Worm (Caenorhabditis elegans): Measurements from ENCODE around the gene sra-1.

ce11 chrII:9501955-9502354 is 19.5 kb downstream of the sra-1 start:
- TF ChIP-seq R02D3.7 (tag; optimal IDR thresholded peaks at IDR 0.05) = no peak
- no peak for TF ChIP-seq unc-62 (GFP tag; optimal IDR thresholded peaks at IDR 0.05)
- TF ChIP-seq fos-1 (tag; optimal IDR thresholded peaks at IDR 0.05) = no peak
- no peak for TF ChIP-seq aly-2 (tag; optimal IDR thresholded peaks at IDR 0.05)
